Worm (Caenorhabditis elegans): ENCODE measurements around the gene K11D9.3.

Gene K11D9.3

ce11 chrIII:10809568-10809967 lies 7.6 kb upstream of the K11D9.3 start:
- TF ChIP-seq mdl-1 (tag; optimal IDR thresholded peaks at IDR 0.05) (no peak), duxl-1 (tag; optimal IDR thresholded peaks at IDR 0.05; ENCODE audit: poor library complexity) (no peak), ceh-62 (tag; optimal IDR thresholded peaks at IDR 0.05) (no peak), nhr-11 (tag; optimal IDR thresholded peaks at IDR 0.05) (no peak), lsy-2 (tag; optimal IDR thresholded peaks at IDR 0.05) (no peak), aha-1 (tag) (peak; percentile 64), sdz-12 (GFP tag; optimal IDR thresholded peaks at IDR 0.05) (no peak), nhr-6 (tag; optimal IDR thresholded peaks at IDR 0.05) (no peak), rbr-2 (tag; optimal IDR thresholded peaks at IDR 0.05) (no peak), ces-1 (GFP tag; optimal IDR thresholded peaks at IDR 0.05) (no peak), lin-38 (GFP tag; IDR thresholded peaks at IDR 0.05) (no peak), jun-1 (tag; optimal IDR thresholded peaks at IDR 0.05) (no peak), dmd-9 (GFP tag; IDR thresholded peaks at IDR 0.05) (no peak), cey-2 (tag; optimal IDR thresholded peaks at IDR 0.05; ENCODE audit: borderline replicate concordance, insufficient read depth) (no peak), pha-4 (GFP tag; IDR thresholded peaks at IDR 0.05) (peak; percentile 38; the same call in 1 of the 2 replicates), pha-4 (tag; optimal IDR thresholded peaks at IDR 0.05) (no peak), unc-62 (GFP tag; optimal IDR thresholded peaks at IDR 0.05 in 1 of 2) (peak in 1 of 2 experiments; percentile 65), unc-62 (tag; optimal IDR thresholded peaks at IDR 0.05) (no peak), nhr-102 (tag; optimal IDR thresholded peaks at IDR 0.05) (no peak), saeg-2 (GFP tag; IDR thresholded peaks at IDR 0.05) (0 out of 2 replicates have a peak, but pooled peaks have one; percentile 23), pqm-1 (tag; optimal IDR thresholded peaks at IDR 0.05) (no peak), ztf-7 (tag; optimal IDR thresholded peaks at IDR 0.05) (no peak), lin-13 (GFP tag; optimal IDR thresholded peaks at IDR 0.05) (no peak), zip-2 (tag; optimal IDR thresholded peaks at IDR 0.05) (no peak), hif-1 (tag; optimal IDR thresholded peaks at IDR 0.05) (no peak), lin-29 (GFP tag; IDR thresholded peaks at IDR 0.05) (no peak)

DNA sequence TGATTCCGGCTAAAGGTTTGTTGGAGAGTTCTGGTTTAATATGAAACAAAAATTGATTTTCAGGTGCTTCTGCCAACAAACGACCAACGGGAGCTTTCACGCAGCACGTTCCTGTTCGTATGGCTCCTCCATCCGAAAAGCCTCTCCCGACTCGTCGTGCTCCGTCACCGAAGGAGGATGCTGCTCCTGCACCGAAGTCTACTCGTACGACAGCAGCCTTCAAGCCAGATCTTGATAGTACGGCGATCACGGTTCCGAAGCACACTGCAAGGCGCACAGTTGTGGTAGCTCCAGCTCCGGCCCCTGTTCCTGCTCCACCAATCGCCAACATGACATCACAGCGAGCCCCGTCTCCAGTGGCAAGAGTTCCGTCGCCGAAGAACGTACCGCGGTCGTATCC lies 6.8 kb upstream of the K11D9.3 start:
- TF ChIP-seq unc-62 (GFP tag; optimal IDR thresholded peaks at IDR 0.05 in 1 of 2): no peak
- TF ChIP-seq unc-62 (tag; optimal IDR thresholded peaks at IDR 0.05): no peak
- peak; percentile 9; the same call in 1 of the 2 replicates for TF ChIP-seq lin-38 (GFP tag; IDR thresholded peaks at IDR 0.05)
- no peak for TF ChIP-seq snpc-1.2 (GFP tag; IDR thresholded peaks at IDR 0.05)
- TF ChIP-seq mdt-29 (GFP tag; IDR thresholded peaks at IDR 0.05): no peak
- TF ChIP-seq Y48G9A.11 (GFP tag; IDR thresholded peaks at IDR 0.05): 0 out of 2 replicates have a peak, but pooled peaks have one; percentile 19
- TF ChIP-seq lim-7 (GFP tag; IDR thresholded peaks at IDR 0.05): 0 out of 2 replicates have a peak, but pooled peaks have one; percentile 4
- no peak for TF ChIP-seq hlh-11 (tag; optimal IDR thresholded peaks at IDR 0.05)
- peak; percentile 80 for TF ChIP-seq set-16 (GFP tag; IDR thresholded peaks at IDR 0.05)
- TF ChIP-seq php-3 (GFP tag; IDR thresholded peaks at IDR 0.05): no peak
- no peak for TF ChIP-seq egl-43 (GFP tag; IDR thresholded peaks at IDR 0.05)
- TF ChIP-seq ZK337.2 (GFP tag; IDR thresholded peaks at IDR 0.05): no peak
- no peak for TF ChIP-seq ceh-62 (tag; optimal IDR thresholded peaks at IDR 0.05)
- TF ChIP-seq Y75B8A.6 (GFP tag; IDR thresholded peaks at IDR 0.05): no peak
- no peak for TF ChIP-seq T20F7.1 (GFP tag; optimal IDR thresholded peaks at IDR 0.05)
- TF ChIP-seq dpl-1 (GFP tag; optimal IDR thresholded peaks at IDR 0.05): no peak
- TF ChIP-seq spr-3 (GFP tag; optimal IDR thresholded peaks at IDR 0.05): peak; percentile 17
- TF ChIP-seq daf-8 (GFP tag; IDR thresholded peaks at IDR 0.05): 0 out of 2 replicates have a peak, but pooled peaks have one; percentile 56
- TF ChIP-seq ztf-11 (tag; optimal IDR thresholded peaks at IDR 0.05): no peak

Data from whole organism, L4 larva.